Fruit fly (Drosophila melanogaster) whole organism, embryonic: ENCODE results near the gene CG34269.
A peak's percentile ranks its signal among the peaks of the same experiment; 100 is the strongest.

Experiments
- ATbp ChIP-seq: fragments of 200-800 bp; sonication (Bioruptor generic); optimal IDR thresholded peaks from 2 replicates; lab custom pipeline; 2017; ENCODE audit warnings: missing biosample characterization, mild to moderate bottlenecking, missing genetic modification characterization, missing genetic modification reagents
- Adf1 ChIP-seq: fragments of 200-800 bp; sonication (Bioruptor generic); IDR thresholded peaks from 2 replicates; pipeline ENCODE4 v1.3.6; 2022; ENCODE audit warnings: missing biosample characterization, missing genetic modification characterization
- CG10274 ChIP-seq: fragments of 200-800 bp; sonication (Bioruptor generic); optimal IDR thresholded peaks from 3 replicates; lab custom pipeline; 2017; ENCODE audit warnings: missing biosample characterization, mild to moderate bottlenecking, missing genetic modification characterization
- CG10321 ChIP-seq: fragments of 200-800 bp; sonication (Bioruptor generic); IDR thresholded peaks from 2 replicates; pipeline ENCODE4 v1.3.6; 2022; ENCODE audit warnings: missing biosample characterization, missing genetic modification characterization
- CG1233 ChIP-seq: fragments of 200-800 bp; sonication (Bioruptor generic); optimal IDR thresholded peaks from 4 replicates; lab custom pipeline; 2018; ENCODE audit warnings: missing biosample characterization, mild to moderate bottlenecking, missing genetic modification characterization
- CG13775 ChIP-seq: fragments of 200-800 bp; sonication (Bioruptor generic); optimal IDR thresholded peaks from 3 replicates; lab custom pipeline; 2017; ENCODE audit warnings: missing biosample characterization, mild to moderate bottlenecking, missing genetic modification characterization
- CG14860 ChIP-seq: fragments of 200-800 bp; sonication (Bioruptor generic); IDR thresholded peaks from 3 replicates; pipeline ENCODE4 v1.3.6; 2022; ENCODE audit warnings: missing biosample characterization, missing genetic modification characterization; ENCODE audit not compliant: partially characterized antibody
- CG17612 ChIP-seq: fragments of 200-800 bp; sonication (Bioruptor generic); IDR thresholded peaks from 2 replicates; pipeline ENCODE4 v1.3.6; 2022; ENCODE audit warnings: missing biosample characterization, missing genetic modification characterization
- CG17829 ChIP-seq: fragments of 200-800 bp; optimal IDR thresholded peaks from 2 replicates; lab custom pipeline; 2019; ENCODE audit warnings: missing biosample characterization, mild to moderate bottlenecking, missing genetic modification characterization, moderate library complexity
- CG2120 ChIP-seq: fragments of 200-800 bp; sonication (Bioruptor generic); optimal IDR thresholded peaks from 3 replicates; lab custom pipeline; 2016; ENCODE audit warnings: missing biosample characterization, missing genetic modification characterization
- CG2889 ChIP-seq: fragments of 200-800 bp; sonication (Bioruptor generic); IDR thresholded peaks from 3 replicates; pipeline ENCODE4 v1.3.6; 2022; ENCODE audit warnings: missing biosample characterization, missing genetic modification characterization
- CG34376 ChIP-seq: fragments of 200-800 bp; sonication (Bioruptor generic); optimal IDR thresholded peaks from 2 replicates; lab custom pipeline; 2018; ENCODE audit warnings: missing biosample characterization, mild to moderate bottlenecking, missing genetic modification characterization
- CG3726 ChIP-seq: fragments of 200-800 bp; sonication (Bioruptor generic); IDR thresholded peaks from 3 replicates; pipeline ENCODE4, ENCODE4 v1.3.6; 2022; ENCODE audit warnings: missing biosample characterization, missing genetic modification characterization
- CG4282 ChIP-seq: fragments of 200-800 bp; sonication (Bioruptor generic); optimal IDR thresholded peaks from 2 replicates; lab custom pipeline; 2016; ENCODE audit warnings: missing biosample characterization, missing genetic modification characterization
- CrebB ChIP-seq: fragments of 200-800 bp; sonication (Bioruptor generic); optimal IDR thresholded peaks from 3 replicates; lab custom pipeline; 2018; ENCODE audit warnings: missing biosample characterization, mild to moderate bottlenecking, missing genetic modification characterization
- Deaf1 ChIP-seq: fragments of 200-800 bp; optimal IDR thresholded peaks from 3 replicates; lab custom pipeline; 2019; ENCODE audit warnings: missing biosample characterization, mild to moderate bottlenecking, missing genetic modification characterization, moderate library complexity
- Drgx ChIP-seq: fragments of 200-800 bp; sonication (Bioruptor generic); IDR thresholded peaks from 2 replicates; pipeline ENCODE4 v1.3.6; 2022; ENCODE audit warnings: missing biosample characterization, missing genetic modification characterization
- E2f1 ChIP-seq: fragments of 200-800 bp; sonication (Bioruptor generic); IDR thresholded peaks from 2 replicates; pipeline ENCODE4 v1.3.6; 2022; ENCODE audit warnings: missing biosample characterization, missing genetic modification characterization
- H15 ChIP-seq: fragments of 200-800 bp; sonication (Bioruptor generic); IDR thresholded peaks from 3 replicates; pipeline ENCODE4 v1.3.6; 2022; ENCODE audit warnings: missing biosample characterization, missing genetic modification characterization
- Opbp ChIP-seq: fragments of 200-800 bp; sonication (Bioruptor generic); IDR thresholded peaks from 3 replicates; pipeline ENCODE4 v1.3.6; 2022; ENCODE audit warnings: missing biosample characterization, missing genetic modification characterization; ENCODE audit not compliant: partially characterized antibody
- Stat92E ChIP-seq, 3 experiments: fragments of >200 bp in 2 of 3; fragments of 200-800 bp in 1 of 3; sonication (Bioruptor generic) in 1 of 3; optimal IDR thresholded peaks; 2 replicates each; lab custom pipeline; 2017 to 2019; ENCODE audit warnings: missing biosample characterization in 3 of 3, missing genetic modification characterization in 3 of 3, mild to moderate bottlenecking in 1 of 3, moderate library complexity in 1 of 3
- Trl ChIP-seq, 3 experiments: fragments of >200 bp in 2 of 3; fragments of 200-800 bp in 1 of 3; sonication (Bioruptor generic) in 1 of 3; optimal IDR thresholded peaks; 2 replicates in 1 of 3; 3 replicates in 2 of 3; lab custom pipeline; 2016 to 2017; ENCODE audit warnings: missing biosample characterization in 1 of 3, missing genetic modification characterization in 1 of 3
- Usf ChIP-seq: fragments of 200-800 bp; sonication (Bioruptor generic); optimal IDR thresholded peaks from 2 replicates; lab custom pipeline; 2017; ENCODE audit warnings: missing genotype, missing biosample characterization, missing genetic modification characterization
- YL-1 ChIP-seq: fragments of 200-800 bp; sonication (Bioruptor generic); optimal IDR thresholded peaks from 3 replicates; lab custom pipeline; 2017; ENCODE audit warnings: missing biosample characterization, mild to moderate bottlenecking, missing genetic modification characterization
- ara ChIP-seq: fragments of 200-800 bp; sonication (Bioruptor generic); IDR thresholded peaks from 2 replicates; pipeline ENCODE4 v1.3.6; 2022; ENCODE audit warnings: missing biosample characterization, missing genetic modification characterization
- bab2 ChIP-seq: fragments of 200-800 bp; sonication (Bioruptor generic); optimal IDR thresholded peaks from 2 replicates; lab custom pipeline; 2016; ENCODE audit warnings: missing biosample characterization, missing genetic modification characterization
- bcd ChIP-seq: fragments of 200-800 bp; sonication (Bioruptor generic); optimal IDR thresholded peaks from 2 replicates; lab custom pipeline; 2017; ENCODE audit warnings: missing biosample characterization, mild to moderate bottlenecking, missing genetic modification characterization
- bigmax ChIP-seq: fragments of 200-800 bp; sonication (Bioruptor generic); optimal IDR thresholded peaks from 2 replicates; lab custom pipeline; 2018; ENCODE audit warnings: missing biosample characterization, mild to moderate bottlenecking, missing genetic modification characterization
- cg ChIP-seq: fragments of 200-800 bp; sonication (Bioruptor generic); optimal IDR thresholded peaks from 3 replicates; lab custom pipeline; 2019; ENCODE audit warnings: missing biosample characterization, mild to moderate bottlenecking, missing genetic modification characterization, moderate library complexity
- chm ChIP-seq: fragments of 200-800 bp; sonication (Bioruptor generic); IDR thresholded peaks from 2 replicates; pipeline ENCODE4 v1.3.6; 2022; ENCODE audit warnings: missing biosample characterization, missing genetic modification characterization
- ci ChIP-seq: fragments of 200-800 bp; sonication (Bioruptor generic); IDR thresholded peaks from 3 replicates; pipeline ENCODE4 v1.3.6; 2022; ENCODE audit warnings: missing biosample characterization, missing genetic modification characterization
- emc ChIP-seq: fragments of 200-800 bp; sonication (Bioruptor generic); optimal IDR thresholded peaks from 2 replicates; lab custom pipeline; 2016; ENCODE audit warnings: missing biosample characterization, missing genetic modification characterization
- eve ChIP-seq, 2 experiments: fragments of >200 bp; optimal IDR thresholded peaks; 2 replicates each; lab custom pipeline; 2017; ENCODE audit warnings: missing biosample characterization in 2 of 2, missing genetic modification characterization in 2 of 2
- exex ChIP-seq: fragments of 200-800 bp; sonication (Bioruptor generic); optimal IDR thresholded peaks from 4 replicates; lab custom pipeline; 2018; ENCODE audit warnings: missing biosample characterization, mild to moderate bottlenecking, missing genetic modification characterization, moderate library complexity
- fd96Cb ChIP-seq: fragments of 200-800 bp; sonication (Bioruptor generic); optimal IDR thresholded peaks from 2 replicates; lab custom pipeline; 2018; ENCODE audit warnings: missing biosample characterization, mild to moderate bottlenecking, missing genetic modification characterization, moderate library complexity
- gsb-n ChIP-seq: fragments of 200-800 bp; sonication (Bioruptor generic); optimal IDR thresholded peaks from 3 replicates; lab custom pipeline; 2018; ENCODE audit warnings: missing biosample characterization, mild to moderate bottlenecking, missing genetic modification characterization
- h ChIP-seq: fragments of >200 bp; optimal IDR thresholded peaks from 2 replicates; lab custom pipeline; 2017
- ham ChIP-seq: fragments of 200-800 bp; sonication (Bioruptor generic); IDR thresholded peaks from 2 replicates; pipeline ENCODE4 v1.3.6; 2022; ENCODE audit warnings: missing biosample characterization, missing genetic modification characterization
- insv ChIP-seq, 2 experiments: fragments of 200-800 bp; sonication (Bioruptor generic); optimal IDR thresholded peaks; 3 replicates each; lab custom pipeline; 2016 to 2018; ENCODE audit warnings: missing biosample characterization in 2 of 2, missing genetic modification characterization in 2 of 2
- kay ChIP-seq: fragments of 200-800 bp; sonication (Bioruptor generic); optimal IDR thresholded peaks from 2 replicates; lab custom pipeline; 2016; ENCODE audit warnings: missing biosample characterization, missing genetic modification characterization
- lov ChIP-seq, 2 experiments: fragments of 200-800 bp in 1 of 2; fragments of >200 bp in 1 of 2; sonication (Bioruptor generic) in 1 of 2; IDR thresholded peaks in 1 of 2; optimal IDR thresholded peaks in 1 of 2; 2 replicates in 1 of 2; 3 replicates in 1 of 2; pipeline versions ENCODE4 v1.3.6 to Lab custom; 2017 to 2022; ENCODE audit warnings: missing biosample characterization in 1 of 2, missing genetic modification characterization in 1 of 2
- nom ChIP-seq: fragments of 200-800 bp; sonication (Bioruptor generic); optimal IDR thresholded peaks from 2 replicates; lab custom pipeline; 2017; ENCODE audit warnings: missing biosample characterization, missing genetic modification characterization, mild to moderate bottlenecking, moderate library complexity, missing genetic modification reagents
- onecut ChIP-seq: fragments of 200-800 bp; sonication (Bioruptor generic); IDR thresholded peaks from 2 replicates; pipeline ENCODE4 v1.3.6; 2022; ENCODE audit warnings: missing biosample characterization, missing genetic modification characterization
- ro ChIP-seq: fragments of 200-800 bp; sonication (Bioruptor generic); IDR thresholded peaks from 2 replicates; pipeline ENCODE4 v1.3.6; 2022; ENCODE audit warnings: missing biosample characterization, missing genetic modification characterization
- tin ChIP-seq: fragments of 200-800 bp; sonication (Bioruptor generic); optimal IDR thresholded peaks from 3 replicates; lab custom pipeline; 2016; ENCODE audit warnings: missing biosample characterization, missing genetic modification characterization

CG34269 gene

dm6 chr3L:539383-540088 is 11.4 kb downstream of the CG34269 start (continued):
- no peak for TF ChIP-seq ATbp (GFP tag; lab: Kevin White, UChicago)
- TF ChIP-seq Adf1 = no peak
- TF ChIP-seq fd96Cb = no peak
- TF ChIP-seq CG2120 (GFP tag; lab: Kevin White, UChicago) = no peak
- peak; percentile 70 to 95 for TF ChIP-seq insv (GFP tag; optimal IDR thresholded peaks at IDR 0.05; lab: Kevin White, UChicago)
- TF ChIP-seq chm (GFP tag; lab: Robert Waterston, UW) = peak; percentile 24; the same call in 1 of the 2 replicates
- TF ChIP-seq ara (GFP tag; lab: Robert Waterston, UW) = 0 out of 2 replicates have a peak, but pooled peaks have one; percentile 31
- TF ChIP-seq CG14860 (GFP tag; lab: Robert Waterston, UW) = no peak
- TF ChIP-seq onecut = no peak
- TF ChIP-seq CrebB (tag; lab: Kevin White, UChicago) = no peak
- TF ChIP-seq CG10321 (GFP tag; lab: Robert Waterston, UW) = peak; percentile 54
- TF ChIP-seq Trl (optimal IDR thresholded peaks at IDR 0.05; lab: Kevin White, UChicago) = peak; percentile 29 to 54
- TF ChIP-seq Trl (GFP tag; optimal IDR thresholded peaks at IDR 0.05; lab: Kevin White, UChicago) = no peak
- TF ChIP-seq YL-1 = no peak
- TF ChIP-seq Opbp (GFP tag; lab: Robert Waterston, UW) = peak; percentile 19; the same call in 1 of the 3 replicates
- peak; percentile 93 for TF ChIP-seq nom (GFP tag; lab: Kevin White, UChicago)
- peak; percentile 49 for TF ChIP-seq Drgx (GFP tag; lab: Robert Waterston, UW)
- no peak for TF ChIP-seq Usf (GFP tag; lab: Kevin White, UChicago)
- no peak for TF ChIP-seq bigmax (GFP tag; lab: Kevin White, UChicago)

- no peak for TF ChIP-seq ci (GFP tag; lab: Robert Waterston, UW)
- no peak for TF ChIP-seq tin (GFP tag; lab: Kevin White, UChicago)
- TF ChIP-seq bcd (GFP tag; lab: Kevin White, UChicago) = no peak
- TF ChIP-seq emc (GFP tag; lab: Kevin White, UChicago) = no peak
- no peak for TF ChIP-seq h (lab: Kevin White, UChicago)
- TF ChIP-seq Deaf1 (tag; lab: Kevin White, UChicago) = no peak
- no peak for TF ChIP-seq CG17612 (GFP tag; lab: Robert Waterston, UW)
- no peak for TF ChIP-seq kay (GFP tag; lab: Kevin White, UChicago)
- TF ChIP-seq insv (GFP tag; optimal IDR thresholded peaks at IDR 0.05; lab: Kevin White, UChicago) = peak; percentile 50 to 76
- no peak for TF ChIP-seq ham (GFP tag; lab: Robert Waterston, UW)
- peak; percentile 42 to 47 for TF ChIP-seq Trl (optimal IDR thresholded peaks at IDR 0.05; lab: Kevin White, UChicago)
- TF ChIP-seq Trl (GFP tag; optimal IDR thresholded peaks at IDR 0.05; lab: Kevin White, UChicago) = no peak
- no peak for TF ChIP-seq CG2889 (GFP tag; lab: Robert Waterston, UW)
- no peak for TF ChIP-seq ro (GFP tag; lab: Robert Waterston, UW)
- TF ChIP-seq H15 (GFP tag; lab: Robert Waterston, UW) = no peak
- no peak for TF ChIP-seq gsb-n
- TF ChIP-seq CG34376 = no peak
- no peak for TF ChIP-seq CG13775
- TF ChIP-seq lov (optimal IDR thresholded peaks at IDR 0.05; lab: Kevin White, UChicago) = no peak
- no peak for TF ChIP-seq lov (GFP tag; IDR thresholded peaks at IDR 0.05; lab: Robert Waterston, UW)
- TF ChIP-seq CG3726 = no peak
- TF ChIP-seq eve (GFP tag; optimal IDR thresholded peaks at IDR 0.05; lab: Kevin White, UChicago) = peak in 1 of 2 experiments; percentile 45
- TF ChIP-seq cg (GFP tag; lab: Kevin White, UChicago) = peak; percentile 55
- TF ChIP-seq exex (tag; lab: Kevin White, UChicago) = no peak
- TF ChIP-seq E2f1 (GFP tag; lab: Robert Waterston, UW) = no peak
- TF ChIP-seq CG4282 (GFP tag; lab: Kevin White, UChicago) = no peak
- no peak for TF ChIP-seq Stat92E (GFP tag; optimal IDR thresholded peaks at IDR 0.05; lab: Kevin White, UChicago)
- no peak for TF ChIP-seq CG17829 (tag; lab: Kevin White, UChicago)
- TF ChIP-seq CG1233 = no peak
- TF ChIP-seq bab2 = no peak
- no peak for TF ChIP-seq CG10274
- TF ChIP-seq nom (GFP tag; lab: Kevin White, UChicago) = no peak
Measured at dm6 chr3L:540089-540407, 11.9 kb downstream of the CG34269 start.
